ENCODE assay signal across 1 worm cellular context in genomic region chrV:7786639-7787038, ce11.
A peak's percentile ranks its signal among the peaks of the same experiment; 100 is the strongest.
TF ChIP-seq lines count a peak whose summit lies in the region.

No protein-coding gene starts in this region.

TF ChIP-seq in whole organism, L4 larva, 104 proteins besides CTCF, POLR2A, EP300 and RAD21 (continued from another document):
- TF ChIP-seq dmd-6 (GFP tag; IDR thresholded peaks at IDR 0.05; lab: Robert Waterston, UW), result peak; percentile 50
- no peak for TF ChIP-seq nhr-76 (tag; optimal IDR thresholded peaks at IDR 0.05; lab: Kevin White, UChicago)
- no peak for TF ChIP-seq mxl-2 (GFP tag; conservative IDR thresholded peaks at IDR 0.05; lab: Robert Waterston, UW)
- TF ChIP-seq hlh-30 (tag; optimal IDR thresholded peaks at IDR 0.05; lab: Kevin White, UChicago; ENCODE audit: insufficient read depth), result peak; percentile 57
- TF ChIP-seq dmd-9 (GFP tag; IDR thresholded peaks at IDR 0.05; lab: Robert Waterston, UW), result no peak
- TF ChIP-seq ceh-28 (tag; optimal IDR thresholded peaks at IDR 0.05; lab: Kevin White, UChicago), result no peak
- TF ChIP-seq R02D3.7 (tag; optimal IDR thresholded peaks at IDR 0.05; lab: Kevin White, UChicago), result no peak
- TF ChIP-seq nhr-41 (GFP tag; IDR thresholded peaks at IDR 0.05; lab: Robert Waterston, UW), result no peak
- TF ChIP-seq set-16 (GFP tag; IDR thresholded peaks at IDR 0.05; lab: Robert Waterston, UW), result no peak
- no peak for TF ChIP-seq zip-2 (tag; optimal IDR thresholded peaks at IDR 0.05; lab: Kevin White, UChicago)
- no peak for TF ChIP-seq php-3 (GFP tag; IDR thresholded peaks at IDR 0.05; lab: Robert Waterston, UW)
- TF ChIP-seq nhr-42 (GFP tag; IDR thresholded peaks at IDR 0.05; lab: Robert Waterston, UW), result no peak
- no peak for TF ChIP-seq ZK546.5 (tag; optimal IDR thresholded peaks at IDR 0.05; lab: Kevin White, UChicago)
- no peak for TF ChIP-seq lin-15B (tag; optimal IDR thresholded peaks at IDR 0.05; lab: Kevin White, UChicago)
- TF ChIP-seq pqm-1 (tag; optimal IDR thresholded peaks at IDR 0.05; lab: Kevin White, UChicago), result peak; percentile 83
- TF ChIP-seq madf-5 (GFP tag; IDR thresholded peaks at IDR 0.05; lab: Robert Waterston, UW), result no peak
- TF ChIP-seq unc-130 (GFP tag; optimal IDR thresholded peaks at IDR 0.05; lab: Kevin White, UChicago), result no peak
- TF ChIP-seq unc-39 (tag; optimal IDR thresholded peaks at IDR 0.05; lab: Kevin White, UChicago), result no peak
- no peak for TF ChIP-seq sdz-12 (GFP tag; optimal IDR thresholded peaks at IDR 0.05; lab: Kevin White, UChicago)
- TF ChIP-seq mxl-3 (GFP tag; optimal IDR thresholded peaks at IDR 0.05; lab: Kevin White, UChicago), result peak; percentile 13
- TF ChIP-seq T20F7.1 (GFP tag; optimal IDR thresholded peaks at IDR 0.05; lab: Kevin White, UChicago), result no peak
- peak; percentile 30; the same call in 1 of the 2 replicates for TF ChIP-seq tra-1 (GFP tag; IDR thresholded peaks at IDR 0.05; lab: Robert Waterston, UW)
- TF ChIP-seq Y48G9A.11 (GFP tag; IDR thresholded peaks at IDR 0.05; lab: Robert Waterston, UW), result no peak
- no peak for TF ChIP-seq gei-8 (GFP tag; optimal IDR thresholded peaks at IDR 0.05; lab: Kevin White, UChicago)
- TF ChIP-seq ceh-82 (tag; optimal IDR thresholded peaks at IDR 0.05; lab: Kevin White, UChicago), result no peak
- TF ChIP-seq attf-4 (tag; optimal IDR thresholded peaks at IDR 0.05; lab: Kevin White, UChicago), result no peak
- no peak for TF ChIP-seq rbr-2 (tag; optimal IDR thresholded peaks at IDR 0.05; lab: Kevin White, UChicago)
- TF ChIP-seq Y105C5A.15 (GFP tag; IDR thresholded peaks at IDR 0.05; lab: Robert Waterston, UW), result no peak
- no peak for TF ChIP-seq daf-16 (GFP tag; optimal IDR thresholded peaks at IDR 0.05; lab: Kevin White, UChicago)
- peak; percentile 67 for TF ChIP-seq daf-16 (tag; optimal IDR thresholded peaks at IDR 0.05; lab: Kevin White, UChicago)
- TF ChIP-seq lin-39 (tag; optimal IDR thresholded peaks at IDR 0.05; lab: Kevin White, UChicago), result no peak
- peak; percentile 52 for TF ChIP-seq nhr-48 (tag; optimal IDR thresholded peaks at IDR 0.05; lab: Kevin White, UChicago)
- TF ChIP-seq lim-7 (GFP tag; IDR thresholded peaks at IDR 0.05; lab: Robert Waterston, UW), result no peak
- peak; percentile 44; the same call in 1 of the 2 replicates for TF ChIP-seq T26A8.4 (GFP tag; IDR thresholded peaks at IDR 0.05; lab: Robert Waterston, UW)
